Fruit fly (Drosophila melanogaster): ENCODE measurements around the gene CG6765.

CG6765 gene

dm6 chr3L:8549183-8549890 is 36.8 kb downstream of the CG6765 start (continued):
- peak; percentile 9 for TF ChIP-seq jumu (GFP tag; optimal IDR thresholded peaks at IDR 0.05)
- TF ChIP-seq gsb-n (tag; optimal IDR thresholded peaks at IDR 0.05), result peak; percentile 60
- TF ChIP-seq Ets97D (GFP tag; optimal IDR thresholded peaks at IDR 0.05), result no peak
- TF ChIP-seq da (GFP tag; optimal IDR thresholded peaks at IDR 0.05), result no peak
- peak; percentile 6 for TF ChIP-seq pb (GFP tag; optimal IDR thresholded peaks at IDR 0.05)
- no peak for TF ChIP-seq CG32532 (GFP tag; IDR thresholded peaks at IDR 0.05)
- TF ChIP-seq otp (GFP tag; IDR thresholded peaks at IDR 0.05), result peak; percentile 54; the same call in 1 of the 3 replicates
- TF ChIP-seq CG32772 (GFP tag; IDR thresholded peaks at IDR 0.05), result no peak
- TF ChIP-seq caup (GFP tag; optimal IDR thresholded peaks at IDR 0.05; ENCODE audit: severe bottlenecking), result peak; percentile 28
- TF ChIP-seq CG17328 (GFP tag; IDR thresholded peaks at IDR 0.05), result peak; percentile 13; the same call in 1 of the 2 replicates
- TF ChIP-seq CG14860 (GFP tag; IDR thresholded peaks at IDR 0.05; ENCODE audit: partially characterized antibody), result no peak
- peak; percentile 37 for TF ChIP-seq CG1602 (GFP tag; optimal IDR thresholded peaks at IDR 0.05)
- no peak for TF ChIP-seq br (optimal IDR thresholded peaks at IDR 0.05)
- TF ChIP-seq H15 (GFP tag; IDR thresholded peaks at IDR 0.05), result 0 out of 3 replicates have a peak, but pooled peaks have one; percentile 18
- peak; percentile 38 for TF ChIP-seq Ssrp (tag; optimal IDR thresholded peaks at IDR 0.05)
- TF ChIP-seq dimm (GFP tag; IDR thresholded peaks at IDR 0.05), result no peak
- no peak for TF ChIP-seq CG1792 (GFP tag; optimal IDR thresholded peaks at IDR 0.05)
- peak; percentile 31 for TF ChIP-seq nerfin-1 (tag; optimal IDR thresholded peaks at IDR 0.05)
- no peak for TF ChIP-seq Lpt (GFP tag; optimal IDR thresholded peaks at IDR 0.05)
- TF ChIP-seq pros (GFP tag; optimal IDR thresholded peaks at IDR 0.05), result no peak
- TF ChIP-seq CG11093 (GFP tag; IDR thresholded peaks at IDR 0.05), result peak; percentile 31; the same call in 1 of the 3 replicates
- TF ChIP-seq danr (GFP tag; IDR thresholded peaks at IDR 0.05), result no peak; the same call in 1 of the 2 replicates
- TF ChIP-seq chinmo (GFP tag; IDR thresholded peaks at IDR 0.05; ENCODE audit: partially characterized antibody), result peak; percentile 79; the same call in 2 of the 4 replicates
- TF ChIP-seq CG10209 (GFP tag; optimal IDR thresholded peaks at IDR 0.05), result peak; percentile 25
- TF ChIP-seq disco-r (GFP tag; optimal IDR thresholded peaks at IDR 0.05), result peak; percentile 24
- TF ChIP-seq CG15011 (GFP tag; optimal IDR thresholded peaks at IDR 0.05), result no peak
- TF ChIP-seq CG17612 (GFP tag; IDR thresholded peaks at IDR 0.05), result no peak
- peak; percentile 57 for TF ChIP-seq CG2875 (GFP tag; optimal IDR thresholded peaks at IDR 0.05)
- peak; percentile 56 for TF ChIP-seq CG12391 (tag; optimal IDR thresholded peaks at IDR 0.05)
- TF ChIP-seq zen2 (GFP tag; IDR thresholded peaks at IDR 0.05; ENCODE audit: partially characterized antibody), result no peak
- peak; percentile 9 for TF ChIP-seq HLH54F (GFP tag; optimal IDR thresholded peaks at IDR 0.05)
- TF ChIP-seq phol (tag; optimal IDR thresholded peaks at IDR 0.05), result peak; percentile 55
- TF ChIP-seq Pdp1 (GFP tag; optimal IDR thresholded peaks at IDR 0.05), result peak in 1 of 2 experiments; percentile 51
- peak; percentile 68 for TF ChIP-seq CG10543 (GFP tag; optimal IDR thresholded peaks at IDR 0.05)
- peak in 1 of 2 experiments; percentile 65 for TF ChIP-seq chif (GFP tag; optimal IDR thresholded peaks at IDR 0.05)
- no peak for TF ChIP-seq Bdp1 (GFP tag; optimal IDR thresholded peaks at IDR 0.05)
- TF ChIP-seq Gsc (GFP tag; IDR thresholded peaks at IDR 0.05), result no peak
- no peak for TF ChIP-seq CG9932 (GFP tag; IDR thresholded peaks at IDR 0.05)
- TF ChIP-seq ind (GFP tag; optimal IDR thresholded peaks at IDR 0.05), result peak; percentile 8
- TF ChIP-seq CG10565 (GFP tag; optimal IDR thresholded peaks at IDR 0.05), result no peak
- TF ChIP-seq wdn (GFP tag; IDR thresholded peaks at IDR 0.05), result no peak
- peak; percentile 1 for TF ChIP-seq cg (GFP tag; optimal IDR thresholded peaks at IDR 0.05)
- TF ChIP-seq CG31441 (GFP tag; IDR thresholded peaks at IDR 0.05), result peak; percentile 80
- peak; percentile 73 for TF ChIP-seq Blimp-1 (GFP tag; optimal IDR thresholded peaks at IDR 0.05)
- peak; percentile 70 for TF ChIP-seq CG10431 (GFP tag; optimal IDR thresholded peaks at IDR 0.05)
- no peak for TF ChIP-seq D (optimal IDR thresholded peaks at IDR 0.05)
- peak; percentile 56 for TF ChIP-seq D (GFP tag; optimal IDR thresholded peaks at IDR 0.05)
- TF ChIP-seq Dp (GFP tag; optimal IDR thresholded peaks at IDR 0.05), result no peak
- peak; percentile 11 for TF ChIP-seq CG13296 (GFP tag; optimal IDR thresholded peaks at IDR 0.05)

All from whole organism, embryonic.